Fruit fly (Drosophila melanogaster): ENCODE data around the gene jigr1.

jigr1 gene

DNA sequence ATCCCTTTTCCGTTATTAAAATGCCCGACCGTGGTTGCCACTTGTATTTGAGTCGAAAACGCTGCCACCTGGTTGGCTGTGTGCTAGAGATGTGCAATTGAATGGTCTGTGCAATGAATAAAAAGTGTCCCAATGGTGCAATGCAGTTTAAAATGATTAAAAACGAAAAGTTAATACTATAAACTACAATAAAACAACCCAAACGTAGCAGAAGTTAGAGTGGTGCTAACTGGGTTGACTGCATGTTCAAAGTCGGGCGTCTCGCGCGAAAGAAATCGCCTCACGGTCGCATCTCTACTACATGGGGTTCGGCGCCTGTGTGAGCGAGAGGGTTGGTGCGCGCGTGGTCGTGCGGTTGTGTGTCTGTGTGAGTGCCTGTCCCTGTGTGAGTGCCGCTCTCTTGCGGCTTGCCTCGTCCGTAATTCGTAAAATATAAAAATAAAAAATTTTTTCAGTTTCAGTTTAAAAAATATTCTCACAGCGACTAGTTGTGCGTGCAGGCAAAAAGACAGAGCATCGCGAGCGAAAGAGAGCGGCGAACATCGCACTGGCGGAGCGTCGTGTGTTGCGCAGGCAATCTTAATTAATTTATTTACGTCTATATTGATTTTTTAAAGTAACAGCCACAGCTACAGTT lies 9.4 kb downstream of the jigr1 start (continued):
- TF ChIP-seq p53 (GFP tag; optimal IDR thresholded peaks at IDR 0.05) (peak; percentile 91), Mrtf (GFP tag; IDR thresholded peaks at IDR 0.05) (peak; percentile 86), gsb-n (tag; optimal IDR thresholded peaks at IDR 0.05) (peak; percentile 86), Nf-YA (GFP tag; IDR thresholded peaks at IDR 0.05) (peak; percentile 63; the same call in 1 of the 2 replicates), CG8359 (GFP tag; optimal IDR thresholded peaks at IDR 0.05; ENCODE audit: borderline replicate concordance) (peak; percentile 31), dm (GFP tag; optimal IDR thresholded peaks at IDR 0.05) (peak; percentile 96), CG8388 (GFP tag; optimal IDR thresholded peaks at IDR 0.05) (peak; percentile 83), odd (GFP tag; optimal IDR thresholded peaks at IDR 0.05) (peak; percentile 80), Kr (GFP tag; optimal IDR thresholded peaks at IDR 0.05) (peak; percentile 74), Gug (GFP tag; IDR thresholded peaks at IDR 0.05) (peak; percentile 96), Usf (GFP tag; optimal IDR thresholded peaks at IDR 0.05) (peak; percentile 89), Hmr (GFP tag; optimal IDR thresholded peaks at IDR 0.05) (peak; percentile 96), caup (GFP tag; optimal IDR thresholded peaks at IDR 0.05; ENCODE audit: severe bottlenecking) (peak; percentile 91), eyg (GFP tag; optimal IDR thresholded peaks at IDR 0.05) (peak; percentile 94), amos (GFP tag; IDR thresholded peaks at IDR 0.05; ENCODE audit: partially characterized antibody) (peak; percentile 83), CG4617 (GFP tag; optimal IDR thresholded peaks at IDR 0.05; ENCODE audit: borderline replicate concordance) (peak; percentile 83), ro (GFP tag; IDR thresholded peaks at IDR 0.05) (peak; percentile 76), Oaz (GFP tag; IDR thresholded peaks at IDR 0.05) (peak; percentile 82; the same call in 1 of the 2 replicates), NK7.1 (GFP tag; optimal IDR thresholded peaks at IDR 0.05) (peak; percentile 93), bcd (GFP tag; optimal IDR thresholded peaks at IDR 0.05) (peak; percentile 94), HmgD (GFP tag; optimal IDR thresholded peaks at IDR 0.05) (peak; percentile 98), fru (optimal IDR thresholded peaks at IDR 0.05) (no peak), CG9817 (tag; optimal IDR thresholded peaks at IDR 0.05) (peak; percentile 95), Xbp1 (GFP tag; optimal IDR thresholded peaks at IDR 0.05) (peak; percentile 96), btn (GFP tag; optimal IDR thresholded peaks at IDR 0.05) (peak; percentile 83), ttk (GFP tag; IDR thresholded peaks at IDR 0.05) (peak; percentile 87), Lim3 (GFP tag; IDR thresholded peaks at IDR 0.05) (peak; percentile 73), abd-A (tag; optimal IDR thresholded peaks at IDR 0.05) (peak; percentile 61), Sox100B (GFP tag; optimal IDR thresholded peaks at IDR 0.05) (peak; percentile 81), HmgZ (tag; optimal IDR thresholded peaks at IDR 0.05) (peak; percentile 97), CG17829 (tag; optimal IDR thresholded peaks at IDR 0.05) (peak; percentile 94), D (optimal IDR thresholded peaks at IDR 0.05) (no peak), D (GFP tag; optimal IDR thresholded peaks at IDR 0.05) (peak; percentile 86), crc (GFP tag; optimal IDR thresholded peaks at IDR 0.05) (peak; percentile 87), CG6175 (GFP tag; IDR thresholded peaks at IDR 0.05) (peak; percentile 83), pnt (GFP tag; optimal IDR thresholded peaks at IDR 0.05) (peak; percentile 96), CG3163 (GFP tag; optimal IDR thresholded peaks at IDR 0.05) (peak; percentile 86), CG7556 (GFP tag; optimal IDR thresholded peaks at IDR 0.05) (peak; percentile 91), CG7987 (GFP tag; optimal IDR thresholded peaks at IDR 0.05) (peak; percentile 94), CG10462 (GFP tag; optimal IDR thresholded peaks at IDR 0.05) (peak; percentile 87), az2 (GFP tag; optimal IDR thresholded peaks at IDR 0.05) (peak; percentile 90), CG8924 (tag; optimal IDR thresholded peaks at IDR 0.05) (peak; percentile 90), seq (GFP tag; IDR thresholded peaks at IDR 0.05) (peak; percentile 93), Meics (GFP tag; optimal IDR thresholded peaks at IDR 0.05) (peak; percentile 92), BtbVII (GFP tag; optimal IDR thresholded peaks at IDR 0.05) (peak; percentile 81), nmo (GFP tag; optimal IDR thresholded peaks at IDR 0.05) (peak; percentile 96), aop (GFP tag; IDR thresholded peaks at IDR 0.05) (peak; percentile 55; the same call in 1 of the 2 replicates), CG14860 (GFP tag; IDR thresholded peaks at IDR 0.05; ENCODE audit: partially characterized antibody) (peak; percentile 86), klu (GFP tag; IDR thresholded peaks at IDR 0.05) (peak; percentile 90), cg (GFP tag; optimal IDR thresholded peaks at IDR 0.05) (peak; percentile 97)
